Fruit fly (Drosophila melanogaster) whole organism, adult: ENCODE results near the gene CG33288.
A peak's percentile ranks its signal among the peaks of the same experiment; 100 is the strongest.

Source experiments
- CG11617 ChIP-seq: fragments of 200-800 bp; sonication (Bioruptor generic); optimal IDR thresholded peaks from 2 replicates; lab custom pipeline; 2017; ENCODE audit warnings: mild to moderate bottlenecking, missing biosample characterization, missing genetic modification reagents, missing genetic modification characterization
- CG12768 ChIP-seq: fragments of 200-800 bp; sonication (Bioruptor generic); optimal IDR thresholded peaks from 2 replicates; lab custom pipeline; 2017; ENCODE audit warnings: missing biosample characterization, missing genetic modification characterization, mild to moderate bottlenecking, moderate library complexity, missing genetic modification reagents
- CG14711 ChIP-seq: fragments of 200-800 bp; sonication (Bioruptor generic); optimal IDR thresholded peaks from 2 replicates; lab custom pipeline; 2018; ENCODE audit warnings: missing biosample characterization, mild to moderate bottlenecking, missing genetic modification characterization, moderate library complexity
- CG1620 ChIP-seq: fragments of 200-800 bp; sonication (Bioruptor generic); optimal IDR thresholded peaks from 2 replicates; lab custom pipeline; 2016; ENCODE audit warnings: missing biosample characterization, missing genetic modification characterization
- CG33017 ChIP-seq: fragments of 200-800 bp; sonication (Bioruptor generic); optimal IDR thresholded peaks from 2 replicates; lab custom pipeline; 2018; ENCODE audit warnings: missing biosample characterization, mild to moderate bottlenecking, missing genetic modification characterization, moderate library complexity
- CG5204 ChIP-seq: fragments of 200-800 bp; sonication (Bioruptor generic); optimal IDR thresholded peaks from 2 replicates; lab custom pipeline; 2016; ENCODE audit warnings: missing biosample characterization, missing genetic modification characterization
- CG7045 ChIP-seq: fragments of 200-800 bp; sonication (Bioruptor generic); optimal IDR thresholded peaks from 2 replicates; lab custom pipeline; 2017; ENCODE audit warnings: missing biosample characterization, mild to moderate bottlenecking, missing genetic modification characterization
- CG7101 ChIP-seq: fragments of 200-800 bp; sonication (Bioruptor generic); optimal IDR thresholded peaks from 2 replicates; lab custom pipeline; 2018; ENCODE audit warnings: missing biosample characterization, mild to moderate bottlenecking, missing genetic modification characterization, moderate library complexity
- Clk ChIP-seq: fragments of 200-800 bp; sonication (Bioruptor generic); optimal IDR thresholded peaks from 2 replicates; lab custom pipeline; 2017; ENCODE audit warnings: missing biosample characterization, missing genetic modification characterization
- Crg-1 ChIP-seq: fragments of 200-800 bp; sonication (Bioruptor generic); optimal IDR thresholded peaks from 2 replicates; lab custom pipeline; 2016; ENCODE audit warnings: missing biosample characterization, missing genetic modification characterization
- Hr96 ChIP-seq: fragments of 200-800 bp; sonication (Bioruptor generic); optimal IDR thresholded peaks from 2 replicates; lab custom pipeline; 2016; ENCODE audit warnings: missing biosample characterization, missing genetic modification characterization
- Mnt ChIP-seq: fragments of 200-800 bp; sonication (Bioruptor generic); optimal IDR thresholded peaks from 2 replicates; lab custom pipeline; 2016; ENCODE audit warnings: missing biosample characterization, mild to moderate bottlenecking, missing genetic modification characterization
- bab1 ChIP-seq: fragments of 200-800 bp; sonication (Bioruptor generic); optimal IDR thresholded peaks from 3 replicates; lab custom pipeline; 2019; ENCODE audit warnings: missing biosample characterization, mild to moderate bottlenecking, missing genetic modification characterization, moderate library complexity
- cic ChIP-seq: fragments of 200-800 bp; sonication (Bioruptor generic); optimal IDR thresholded peaks from 2 replicates; lab custom pipeline; 2017; ENCODE audit warnings: missing biosample characterization, mild to moderate bottlenecking, missing genetic modification characterization, moderate library complexity
- cnc ChIP-seq, 2 experiments: fragments of >200 bp; optimal IDR thresholded peaks; 2 replicates each; lab custom pipeline; 2017
- kay ChIP-seq: fragments of 200-800 bp; sonication (Bioruptor generic); peaks from one replicate; lab custom pipeline; 2016; ENCODE audit warnings: missing biosample characterization, missing genetic modification characterization, borderline replicate concordance
- ovo ChIP-seq: fragments of 200-800 bp; sonication (Bioruptor generic); optimal IDR thresholded peaks from 2 replicates; lab custom pipeline; 2016; ENCODE audit warnings: missing biosample characterization, missing genetic modification characterization
- pad ChIP-seq: fragments of 200-800 bp; sonication (Bioruptor generic); optimal IDR thresholded peaks from 3 replicates; lab custom pipeline; 2017; ENCODE audit warnings: missing biosample characterization, missing genetic modification characterization, mild to moderate bottlenecking, moderate library complexity, missing genetic modification reagents
- tj ChIP-seq: fragments of 200-800 bp; sonication (Bioruptor generic); optimal IDR thresholded peaks from 3 replicates; lab custom pipeline; 2017; ENCODE audit warnings: missing biosample characterization, mild to moderate bottlenecking, missing genetic modification characterization, moderate library complexity
- toe ChIP-seq: fragments of 200-800 bp; sonication (Bioruptor generic); optimal IDR thresholded peaks from 2 replicates; lab custom pipeline; 2016; ENCODE audit warnings: missing biosample characterization, missing genetic modification characterization

Gene CG33288

dm6 chr3L:21427490-21427889 is at the start of gene CG33288:
Gene CG33288, plus strand, starts transcription at chr3L:21427790.
- no peak for TF ChIP-seq Mnt (GFP tag; lab: Kevin White, UChicago)
- no peak for TF ChIP-seq tj (GFP tag; lab: Kevin White, UChicago)
- no peak for TF ChIP-seq CG7045 (GFP tag; lab: Kevin White, UChicago)
- no peak for TF ChIP-seq Hr96 (GFP tag; lab: Kevin White, UChicago)
- TF ChIP-seq CG7101 (tag; lab: Kevin White, UChicago) = no peak
- no peak for TF ChIP-seq pad
- TF ChIP-seq CG14711 (tag; lab: Kevin White, UChicago) = no peak
- no peak for TF ChIP-seq CG12768 (GFP tag; lab: Kevin White, UChicago)
- TF ChIP-seq toe (GFP tag; lab: Kevin White, UChicago) = no peak
- no peak for TF ChIP-seq CG1620 (GFP tag; lab: Kevin White, UChicago)
- TF ChIP-seq bab1 (GFP tag; lab: Kevin White, UChicago) = no peak
- TF ChIP-seq Crg-1 = no peak
- TF ChIP-seq CG5204 (GFP tag; lab: Kevin White, UChicago) = no peak
- no peak for TF ChIP-seq cic (GFP tag; lab: Kevin White, UChicago)
- no peak for TF ChIP-seq CG33017
- TF ChIP-seq CG11617 (GFP tag; lab: Kevin White, UChicago) = no peak

DNA sequence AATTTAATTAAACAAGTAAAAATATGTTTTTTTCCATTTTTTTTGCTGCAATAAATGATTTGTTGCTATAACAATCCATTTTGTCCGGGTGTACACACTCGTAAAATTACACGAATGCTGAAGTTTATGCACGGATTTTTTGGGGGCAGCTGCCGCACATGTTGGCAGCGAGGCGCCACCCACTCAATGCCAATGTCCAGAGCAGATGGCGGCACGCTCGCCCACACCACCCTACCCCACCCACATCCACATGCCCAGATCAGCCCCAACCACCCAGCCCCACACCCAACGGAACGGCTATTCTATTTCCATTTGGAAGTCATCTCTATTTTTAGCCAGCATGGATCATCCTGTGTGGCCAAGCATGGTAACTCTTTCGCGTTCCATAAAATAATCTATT is 47.5 kb upstream of the CG33288 start:
- TF ChIP-seq tj (GFP tag; lab: Kevin White, UChicago) (no peak), cnc (optimal IDR thresholded peaks at IDR 0.05; lab: Kevin White, UChicago) (no peak), kay (GFP tag; lab: Kevin White, UChicago) (no peak), pad (no peak), toe (GFP tag; lab: Kevin White, UChicago) (no peak), CG33017 (no peak), CG12768 (GFP tag; lab: Kevin White, UChicago) (no peak), Crg-1 (no peak), CG7045 (GFP tag; lab: Kevin White, UChicago) (no peak), Hr96 (GFP tag; lab: Kevin White, UChicago) (no peak)

dm6 chr3L:21380581-21381175 is 46.9 kb upstream of the CG33288 start:
- TF ChIP-seq CG5204 (GFP tag; lab: Kevin White, UChicago) (no peak), kay (GFP tag; lab: Kevin White, UChicago) (peak; percentile 52)

DNA sequence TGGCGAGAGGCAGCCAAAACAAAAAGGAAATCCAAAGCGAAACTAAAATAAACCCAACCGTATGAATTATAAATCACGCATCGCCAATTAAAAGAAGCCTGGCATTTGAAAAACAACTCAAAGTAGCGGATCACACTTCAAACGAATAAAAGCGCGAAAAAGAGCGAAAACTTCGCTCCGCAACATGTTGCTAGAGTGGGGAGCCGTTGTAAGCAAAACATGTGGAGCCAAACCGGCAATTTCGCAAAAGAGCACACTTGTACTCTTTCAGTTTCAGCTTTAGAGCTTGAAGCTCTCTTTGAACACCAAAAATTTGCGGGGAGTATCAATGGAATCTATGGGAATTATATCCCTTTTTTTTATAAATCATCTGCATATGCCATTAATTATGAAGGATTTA is 45.8 kb upstream of the CG33288 start:
- TF ChIP-seq Clk (GFP tag; lab: Kevin White, UChicago) (no peak), CG7045 (GFP tag; lab: Kevin White, UChicago) (no peak), cnc (optimal IDR thresholded peaks at IDR 0.05; lab: Kevin White, UChicago) (no peak), Crg-1 (no peak), ovo (GFP tag; lab: Kevin White, UChicago) (no peak), CG5204 (GFP tag; lab: Kevin White, UChicago) (no peak), cic (GFP tag; lab: Kevin White, UChicago) (no peak), tj (GFP tag; lab: Kevin White, UChicago) (no peak), CG33017 (no peak), Hr96 (GFP tag; lab: Kevin White, UChicago) (no peak), CG1620 (GFP tag; lab: Kevin White, UChicago) (no peak), CG12768 (GFP tag; lab: Kevin White, UChicago) (no peak), bab1 (GFP tag; lab: Kevin White, UChicago) (no peak), CG11617 (GFP tag; lab: Kevin White, UChicago) (no peak), CG14711 (tag; lab: Kevin White, UChicago) (no peak), kay (GFP tag; lab: Kevin White, UChicago) (no peak), toe (GFP tag; lab: Kevin White, UChicago) (no peak)

DNA sequence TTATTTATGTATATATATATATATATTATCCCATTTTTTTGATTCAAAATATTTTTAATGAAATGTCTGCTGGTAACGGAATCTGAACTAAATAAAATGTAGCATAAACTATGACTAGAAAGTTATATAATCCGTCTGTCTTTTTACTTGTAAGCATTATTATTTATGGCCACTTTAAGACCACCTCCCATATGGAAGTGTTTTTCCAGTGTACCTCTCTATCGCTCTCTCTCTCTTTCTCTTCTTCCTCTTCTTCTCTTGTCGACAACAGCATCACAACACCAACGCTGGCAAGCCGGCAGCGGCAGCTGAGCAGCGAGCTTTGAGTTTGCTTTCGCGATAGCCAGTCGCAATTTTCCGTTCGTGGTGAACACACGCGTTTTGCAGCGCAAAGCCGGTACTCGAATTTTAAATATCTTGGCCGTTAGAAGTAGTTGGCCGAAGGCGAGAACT is 45.4 kb upstream of the CG33288 start, which contains the start of gene rgn:
rgn (plus strand) TSS at position 344 of the 453 bp plus-strand sequence.
- TF ChIP-seq bab1 (GFP tag; lab: Kevin White, UChicago) (peak; percentile 38), ovo (GFP tag; lab: Kevin White, UChicago) (no peak), CG11617 (GFP tag; lab: Kevin White, UChicago) (peak; percentile 57), toe (GFP tag; lab: Kevin White, UChicago) (peak; percentile 9), CG33017 (peak; percentile 59), tj (GFP tag; lab: Kevin White, UChicago) (peak; percentile 39), CG7101 (tag; lab: Kevin White, UChicago) (peak; percentile 33), cic (GFP tag; lab: Kevin White, UChicago) (no peak), CG14711 (tag; lab: Kevin White, UChicago) (peak; percentile 56), Hr96 (GFP tag; lab: Kevin White, UChicago) (peak; percentile 31), CG12768 (GFP tag; lab: Kevin White, UChicago) (peak; percentile 42), CG1620 (GFP tag; lab: Kevin White, UChicago) (peak; percentile 11), cnc (optimal IDR thresholded peaks at IDR 0.05; lab: Kevin White, UChicago) (no peak), pad (peak; percentile 35), kay (GFP tag; lab: Kevin White, UChicago) (no peak), Clk (GFP tag; lab: Kevin White, UChicago) (no peak), CG5204 (GFP tag; lab: Kevin White, UChicago) (peak; percentile 28), CG7045 (GFP tag; lab: Kevin White, UChicago) (peak; percentile 66), Crg-1 (no peak), Mnt (GFP tag; lab: Kevin White, UChicago) (peak; percentile 51)

DNA sequence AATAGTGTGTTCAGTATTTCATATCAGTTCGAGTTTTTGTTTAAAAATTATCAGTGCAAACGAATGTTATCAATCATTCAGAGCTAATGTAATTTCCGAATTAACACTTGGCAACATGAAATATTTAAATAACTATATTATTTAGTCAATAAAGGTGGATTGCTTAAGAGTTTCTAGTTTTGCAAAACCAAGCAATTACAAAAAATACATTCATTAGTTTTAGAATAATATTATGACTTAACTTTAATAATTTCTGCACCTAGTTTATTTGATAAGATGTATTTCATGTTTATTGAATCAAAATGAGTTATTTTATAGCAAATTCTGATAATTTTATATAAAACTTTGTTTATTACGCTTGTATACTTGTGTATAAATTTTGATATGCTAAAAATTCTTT is 44.1 kb upstream of the CG33288 start:
- TF ChIP-seq kay (GFP tag; lab: Kevin White, UChicago) (no peak), CG7101 (tag; lab: Kevin White, UChicago) (peak; percentile 28), Clk (GFP tag; lab: Kevin White, UChicago) (no peak), CG33017 (peak; percentile 37), cic (GFP tag; lab: Kevin White, UChicago) (no peak), Hr96 (GFP tag; lab: Kevin White, UChicago) (no peak), tj (GFP tag; lab: Kevin White, UChicago) (no peak), toe (GFP tag; lab: Kevin White, UChicago) (no peak), CG14711 (tag; lab: Kevin White, UChicago) (peak; percentile 54)
